Worm (Caenorhabditis elegans) whole organism, mixed stage, embryonic: Measurements from ENCODE around the gene Y71H2B.8.

Source experiments
- elt-3 ChIP-seq: fragments of 150-350 bp; optimal IDR thresholded peaks from 2 replicates; lab custom pipeline; 2014; ENCODE audit warnings: missing biosample characterization, missing genetic modification characterization
- unc-62 ChIP-seq: fragments of 150-350 bp; optimal IDR thresholded peaks from 2 replicates; lab custom pipeline; 2014; ENCODE audit warnings: missing biosample characterization, missing genetic modification reagents, missing genetic modification characterization

ce11 chrIII:2530313-2530712, 48.8 kb upstream of the Y71H2B.8 start, which contains the start of gene cone-1:
- TF ChIP-seq elt-3 (tag; lab: Kevin White, UChicago) (no peak), unc-62 (no peak)
